Fruit fly (Drosophila melanogaster): ENCODE measurements around the gene CG15927.

dm6 chrX:12471408-12471807 is 16.9 kb downstream of the CG15927 start:
- TF ChIP-seq pan (optimal IDR thresholded peaks at IDR 0.05) (no peak), CG8478 (optimal IDR thresholded peaks at IDR 0.05) (no peak)
